Worm (Caenorhabditis elegans) whole organism, L1 larva: Measurements from ENCODE around the gene F59A1.15.

Experiments used
- isw-1 ChIP-seq: fragments of 200-800 bp; sonication (Bioruptor generic); IDR thresholded peaks from 2 replicates; pipeline ENCODE4 v1.3.6; 2022; ENCODE audit warnings: missing genetic modification characterization, missing compliant biosample characterization
- lin-13 ChIP-seq: fragments of 150-350 bp; optimal IDR thresholded peaks from 2 replicates; lab custom pipeline; 2014; ENCODE audit warnings: missing biosample characterization, missing genetic modification reagents, missing genetic modification characterization
- nhr-77 ChIP-seq: fragments of 150-350 bp; optimal IDR thresholded peaks from 2 replicates; lab custom pipeline; 2014; ENCODE audit warnings: missing biosample characterization, missing genetic modification characterization
- rnt-1 ChIP-seq: sonication (generic microtip); optimal IDR thresholded peaks from 2 replicates; lab custom pipeline; 2016; ENCODE audit warnings: mild to moderate bottlenecking, missing genetic modification characterization, moderate library complexity, missing compliant biosample characterization
- skn-1 ChIP-seq: fragments of 150-350 bp; optimal IDR thresholded peaks from 2 replicates; lab custom pipeline; 2014; ENCODE audit warnings: missing biosample characterization, missing genetic modification characterization
- snu-23 ChIP-seq: sonication (generic microtip); optimal IDR thresholded peaks from 2 replicates; lab custom pipeline; 2016; ENCODE audit warnings: missing genetic modification characterization, missing compliant biosample characterization
- unc-62 ChIP-seq: fragments of 150-350 bp; optimal IDR thresholded peaks from 2 replicates; lab custom pipeline; 2014; ENCODE audit warnings: missing biosample characterization, missing genetic modification reagents, missing genetic modification characterization
- ztf-4 ChIP-seq: fragments of 150-350 bp; optimal IDR thresholded peaks from 2 replicates; lab custom pipeline; 2014; ENCODE audit warnings: missing biosample characterization, missing genetic modification characterization

DNA sequence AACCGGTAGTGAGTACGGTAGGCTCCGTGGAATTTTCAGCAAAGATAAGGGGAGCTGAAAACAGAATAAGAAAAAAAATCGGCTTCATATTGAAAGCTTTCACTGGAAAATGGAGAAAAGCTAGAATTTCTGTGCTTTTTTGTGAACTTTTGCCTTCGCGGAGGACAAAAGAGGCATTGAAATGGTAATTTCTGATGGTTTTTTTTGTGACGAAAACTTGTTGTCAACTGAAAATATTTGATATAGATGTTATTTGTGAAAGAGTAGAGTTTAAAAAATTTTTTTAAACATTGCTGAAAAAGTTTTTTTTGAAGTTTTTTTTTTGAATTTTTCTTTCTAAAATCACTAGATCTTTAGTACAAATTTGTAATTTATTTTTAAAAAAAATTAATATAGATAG, 3.2 kb upstream of the F59A1.15 start, which contains the start of gene F59A1.18:
- TF ChIP-seq rnt-1 (tag; lab: Kevin White, UChicago) (no peak), unc-62 (GFP tag; lab: Kevin White, UChicago) (no peak), snu-23 (no peak), ztf-4 (tag; lab: Kevin White, UChicago) (no peak), lin-13 (no peak), skn-1 (tag; lab: Kevin White, UChicago) (no peak), nhr-77 (tag; lab: Kevin White, UChicago) (no peak), isw-1 (GFP tag; lab: Robert Waterston, UW) (no peak)
